Worm (Caenorhabditis elegans): Measurements from ENCODE around the gene srh-223.

DNA sequence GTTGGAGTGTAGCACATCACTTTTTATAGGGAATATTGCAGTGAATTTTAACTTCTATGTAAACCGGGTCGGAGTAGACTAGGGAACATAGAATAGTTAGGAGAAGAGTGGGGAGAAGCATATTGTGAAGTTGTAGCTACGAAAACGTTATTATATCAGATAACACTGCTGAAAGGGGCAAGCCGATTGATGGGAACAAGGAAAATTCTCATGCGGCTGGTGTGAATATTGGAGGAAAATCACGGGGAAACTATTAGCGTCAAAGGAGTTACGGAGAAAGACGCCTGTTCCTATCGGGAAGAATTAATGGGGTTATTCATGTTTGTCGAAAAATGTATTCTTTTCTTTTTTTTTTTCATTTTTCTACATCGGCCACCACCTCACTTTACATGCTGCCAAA lies 11.6 kb downstream of the srh-223 start, which contains the start of gene F47C12.6:
- no peak for TF ChIP-seq unc-62 (GFP tag; optimal IDR thresholded peaks at IDR 0.05)
- TF ChIP-seq nhr-28 (tag; optimal IDR thresholded peaks at IDR 0.05): no peak
- TF ChIP-seq nhr-76 (tag; optimal IDR thresholded peaks at IDR 0.05): no peak
- TF ChIP-seq elt-3 (tag; optimal IDR thresholded peaks at IDR 0.05): no peak
- no peak for TF ChIP-seq lsy-2 (tag; optimal IDR thresholded peaks at IDR 0.05)
- TF ChIP-seq snpc-4 (tag; optimal IDR thresholded peaks at IDR 0.05): no peak

Measured in whole organism, mixed stage, embryonic.